Fruit fly (Drosophila melanogaster) whole organism, embryonic: ENCODE measurements around the gene Apoltp.

Source experiments
- Adf1 ChIP-seq: fragments of 200-800 bp; sonication (Bioruptor generic); IDR thresholded peaks from 2 replicates; pipeline ENCODE4 v1.3.6; 2022; ENCODE audit warnings: missing biosample characterization, missing genetic modification characterization
- Bdp1 ChIP-seq: fragments of 200-800 bp; sonication (Bioruptor generic); optimal IDR thresholded peaks from 3 replicates; lab custom pipeline; 2016; ENCODE audit warnings: missing biosample characterization, missing genetic modification characterization
- CG12071 ChIP-seq: fragments of 200-800 bp; sonication (Bioruptor generic); optimal IDR thresholded peaks from 3 replicates; lab custom pipeline; 2018; ENCODE audit warnings: missing biosample characterization, mild to moderate bottlenecking, missing genetic modification characterization
- CG13624 ChIP-seq: fragments of 200-800 bp; sonication (Bioruptor generic); optimal IDR thresholded peaks from 2 replicates; lab custom pipeline; 2016; ENCODE audit warnings: missing biosample characterization, missing genetic modification characterization
- CG14710 ChIP-seq: fragments of 200-800 bp; sonication (Bioruptor generic); optimal IDR thresholded peaks from 3 replicates; lab custom pipeline; 2019; ENCODE audit warnings: missing biosample characterization, mild to moderate bottlenecking, missing genetic modification characterization, moderate library complexity
- CG1529 ChIP-seq: fragments of 200-800 bp; sonication (Bioruptor generic); optimal IDR thresholded peaks from 3 replicates; lab custom pipeline; 2018; ENCODE audit warnings: missing biosample characterization, missing genetic modification characterization
- CG15514 ChIP-seq: fragments of 200-800 bp; sonication (Bioruptor generic); optimal IDR thresholded peaks from 3 replicates; lab custom pipeline; 2017; ENCODE audit warnings: missing biosample characterization, missing genetic modification characterization, mild to moderate bottlenecking, moderate library complexity, missing genetic modification reagents
- CG1603 ChIP-seq: fragments of 200-800 bp; sonication (Bioruptor generic); optimal IDR thresholded peaks from 2 replicates; lab custom pipeline; 2019; ENCODE audit warnings: missing biosample characterization, mild to moderate bottlenecking, missing genetic modification characterization, moderate library complexity
- CG18764 ChIP-seq: fragments of 200-800 bp; sonication (Bioruptor generic); optimal IDR thresholded peaks from 3 replicates; lab custom pipeline; 2016; ENCODE audit warnings: missing biosample characterization, missing genetic modification characterization
- CG2129 ChIP-seq: fragments of 200-800 bp; sonication (Bioruptor generic); IDR thresholded peaks from 2 replicates; pipeline ENCODE4 v1.3.6; 2022; ENCODE audit warnings: missing biosample characterization, missing genetic modification characterization; ENCODE audit not compliant: partially characterized antibody
- CG30020 ChIP-seq: fragments of 200-800 bp; optimal IDR thresholded peaks from 2 replicates; lab custom pipeline; 2019; ENCODE audit warnings: missing biosample characterization, mild to moderate bottlenecking, missing genetic modification characterization, moderate library complexity
- CG3065 ChIP-seq: fragments of 200-800 bp; sonication (Bioruptor generic); optimal IDR thresholded peaks from 2 replicates; lab custom pipeline; 2016; ENCODE audit warnings: missing biosample characterization, missing genetic modification characterization
- CG32532 ChIP-seq: fragments of 200-800 bp; sonication (Bioruptor generic); IDR thresholded peaks from 2 replicates; pipeline ENCODE4 v1.3.6; 2022; ENCODE audit warnings: missing biosample characterization, missing genetic modification characterization
- CG32772 ChIP-seq: fragments of 200-800 bp; sonication (Bioruptor generic); IDR thresholded peaks from 2 replicates; pipeline ENCODE4 v1.3.6; 2022; ENCODE audit warnings: missing biosample characterization, missing genetic modification characterization
- CG4360 ChIP-seq: fragments of 200-800 bp; sonication (Bioruptor generic); IDR thresholded peaks from 2 replicates; pipeline ENCODE4 v1.3.6; 2022; ENCODE audit warnings: missing biosample characterization, missing genetic modification characterization
- CG4730 ChIP-seq: fragments of 200-800 bp; sonication (Bioruptor generic); IDR thresholded peaks from 2 replicates; pipeline ENCODE4 v1.3.6; 2022; ENCODE audit warnings: missing biosample characterization, missing genetic modification characterization
- CG5180 ChIP-seq: fragments of 200-800 bp; sonication (Bioruptor generic); optimal IDR thresholded peaks from 3 replicates; lab custom pipeline; 2017; ENCODE audit warnings: missing biosample characterization, missing genetic modification characterization, mild to moderate bottlenecking, moderate library complexity, missing genetic modification reagents
- CG6683 ChIP-seq: fragments of 200-800 bp; sonication (Bioruptor generic); optimal IDR thresholded peaks from 2 replicates; lab custom pipeline; 2017; ENCODE audit warnings: missing biosample characterization, mild to moderate bottlenecking, missing genetic modification characterization, missing genetic modification reagents
- CG6791 ChIP-seq: fragments of 200-800 bp; sonication (Bioruptor generic); IDR thresholded peaks from 3 replicates; pipeline ENCODE4 v1.3.6; 2022; ENCODE audit warnings: missing biosample characterization, missing genetic modification characterization; ENCODE audit not compliant: partially characterized antibody
- CG7271 ChIP-seq: fragments of 200-800 bp; sonication (Bioruptor generic); optimal IDR thresholded peaks from 2 replicates; lab custom pipeline; 2018; ENCODE audit warnings: missing biosample characterization, mild to moderate bottlenecking, missing genetic modification characterization, moderate library complexity
- CG8290 ChIP-seq, 3 experiments: fragments of 200-800 bp; sonication (Bioruptor generic); optimal IDR thresholded peaks; 2 replicates each; lab custom pipeline; 2016 to 2019; ENCODE audit warnings: missing biosample characterization in 3 of 3, missing genetic modification characterization in 3 of 3, mild to moderate bottlenecking in 2 of 3, moderate library complexity in 1 of 3
- CG8388 ChIP-seq: fragments of 200-800 bp; sonication (Bioruptor generic); optimal IDR thresholded peaks from 2 replicates; lab custom pipeline; 2019; ENCODE audit warnings: missing biosample characterization, mild to moderate bottlenecking, missing genetic modification characterization, moderate library complexity
- CG8924 ChIP-seq: fragments of 200-800 bp; optimal IDR thresholded peaks from 3 replicates; lab custom pipeline; 2019; ENCODE audit warnings: missing biosample characterization, mild to moderate bottlenecking, missing genetic modification characterization, moderate library complexity
- CG9215 ChIP-seq: fragments of 200-800 bp; sonication (Bioruptor generic); IDR thresholded peaks from 2 replicates; pipeline ENCODE4 v1.3.6; 2022; ENCODE audit warnings: missing biosample characterization, missing genetic modification characterization
- E2f1 ChIP-seq: fragments of 200-800 bp; sonication (Bioruptor generic); IDR thresholded peaks from 2 replicates; pipeline ENCODE4 v1.3.6; 2022; ENCODE audit warnings: missing biosample characterization, missing genetic modification characterization
- E2f2 ChIP-seq: fragments of 200-800 bp; sonication (Bioruptor generic); IDR thresholded peaks from 2 replicates; pipeline ENCODE4 v1.3.6; 2022; ENCODE audit warnings: missing biosample characterization, missing genetic modification characterization
- HmgZ ChIP-seq: fragments of 200-800 bp; sonication (Bioruptor generic); optimal IDR thresholded peaks from 2 replicates; lab custom pipeline; 2018; ENCODE audit warnings: missing biosample characterization, mild to moderate bottlenecking, missing genetic modification characterization
- Meics ChIP-seq: fragments of 200-800 bp; sonication (Bioruptor generic); optimal IDR thresholded peaks from 2 replicates; lab custom pipeline; 2017; ENCODE audit warnings: missing biosample characterization, mild to moderate bottlenecking, missing genetic modification characterization
- NFAT ChIP-seq: fragments of 200-800 bp; sonication (Bioruptor generic); IDR thresholded peaks from 2 replicates; pipeline ENCODE4 v1.3.6; 2022; ENCODE audit warnings: missing biosample characterization, missing genetic modification characterization
- Scr ChIP-seq: fragments of 200-800 bp; sonication (Bioruptor generic); IDR thresholded peaks from 2 replicates; pipeline ENCODE4 v1.3.6; 2022; ENCODE audit warnings: missing biosample characterization, missing genetic modification characterization; ENCODE audit not compliant: partially characterized antibody
- Xbp1 ChIP-seq: fragments of 200-800 bp; sonication (Bioruptor generic); optimal IDR thresholded peaks from 3 replicates; lab custom pipeline; 2016; ENCODE audit warnings: missing biosample characterization, mild to moderate bottlenecking, missing genetic modification characterization
- bcd ChIP-seq: fragments of 200-800 bp; sonication (Bioruptor generic); optimal IDR thresholded peaks from 2 replicates; lab custom pipeline; 2017; ENCODE audit warnings: missing biosample characterization, mild to moderate bottlenecking, missing genetic modification characterization
- chif ChIP-seq, 2 experiments: fragments of 200-800 bp; sonication (Bioruptor generic); optimal IDR thresholded peaks; 3 replicates each; lab custom pipeline; 2016; ENCODE audit warnings: missing biosample characterization in 2 of 2, missing genetic modification characterization in 2 of 2
- chinmo ChIP-seq: fragments of 200-800 bp; sonication (Bioruptor generic); IDR thresholded peaks from 4 replicates; pipeline ENCODE4 v1.3.6; 2022; ENCODE audit warnings: missing biosample characterization, missing genetic modification characterization; ENCODE audit not compliant: partially characterized antibody
- dimm ChIP-seq: fragments of 200-800 bp; sonication (Bioruptor generic); IDR thresholded peaks from 2 replicates; pipeline ENCODE4 v1.3.6; 2022; ENCODE audit warnings: missing biosample characterization, missing genetic modification characterization
- ems ChIP-seq: fragments of 200-800 bp; sonication (Bioruptor generic); optimal IDR thresholded peaks from 3 replicates; lab custom pipeline; 2016; ENCODE audit warnings: missing biosample characterization, missing genetic modification characterization
- gce ChIP-seq: fragments of 200-800 bp; sonication (Bioruptor generic); IDR thresholded peaks from 3 replicates; pipeline ENCODE4 v1.3.6; 2022; ENCODE audit warnings: missing biosample characterization, missing genetic modification characterization
- hbn ChIP-seq: fragments of 200-800 bp; sonication (Bioruptor generic); IDR thresholded peaks from 2 replicates; pipeline ENCODE4 v1.3.6; 2022; ENCODE audit warnings: missing biosample characterization, missing genetic modification characterization; ENCODE audit not compliant: partially characterized antibody
- lab ChIP-seq: fragments of 200-800 bp; sonication (Bioruptor generic); optimal IDR thresholded peaks from 3 replicates; lab custom pipeline; 2017; ENCODE audit warnings: missing biosample characterization, missing genetic modification characterization, mild to moderate bottlenecking, moderate library complexity, missing genetic modification reagents
- mld ChIP-seq: fragments of 200-800 bp; sonication (Bioruptor generic); IDR thresholded peaks from 3 replicates; pipeline ENCODE4 v1.3.6; 2022; ENCODE audit warnings: missing biosample characterization, missing genetic modification characterization; ENCODE audit not compliant: partially characterized antibody
- odd ChIP-seq: fragments of 200-800 bp; sonication (Bioruptor generic); optimal IDR thresholded peaks from 2 replicates; lab custom pipeline; 2017; ENCODE audit warnings: missing biosample characterization, mild to moderate bottlenecking, missing genetic modification characterization
- onecut ChIP-seq: fragments of 200-800 bp; sonication (Bioruptor generic); IDR thresholded peaks from 2 replicates; pipeline ENCODE4 v1.3.6; 2022; ENCODE audit warnings: missing biosample characterization, missing genetic modification characterization
- pita ChIP-seq: fragments of 200-800 bp; sonication (Bioruptor generic); optimal IDR thresholded peaks from 2 replicates; lab custom pipeline; 2017; ENCODE audit warnings: missing biosample characterization, mild to moderate bottlenecking, missing genetic modification characterization
- sens ChIP-seq: fragments of 200-800 bp; sonication (Bioruptor generic); peaks from one replicate; lab custom pipeline; 2016; ENCODE audit warnings: missing biosample characterization, missing genetic modification characterization
- seq ChIP-seq: fragments of 200-800 bp; sonication (Bioruptor generic); IDR thresholded peaks from 2 replicates; pipeline ENCODE4 v1.3.6; 2022; ENCODE audit warnings: missing biosample characterization, missing genetic modification characterization
- tup ChIP-seq: fragments of 200-800 bp; sonication (Bioruptor generic); optimal IDR thresholded peaks from 2 replicates; lab custom pipeline; 2016; ENCODE audit warnings: missing biosample characterization, mild to moderate bottlenecking, missing genetic modification characterization, moderate library complexity
- vnd ChIP-seq: fragments of 200-800 bp; sonication (Bioruptor generic); IDR thresholded peaks from 3 replicates; pipeline ENCODE4 v1.3.6; 2022; ENCODE audit warnings: missing biosample characterization, missing genetic modification characterization; ENCODE audit not compliant: partially characterized antibody
- wek ChIP-seq: fragments of 200-800 bp; sonication (Bioruptor generic); optimal IDR thresholded peaks from 3 replicates; lab custom pipeline; 2018; ENCODE audit warnings: missing biosample characterization, mild to moderate bottlenecking, missing genetic modification characterization, moderate library complexity
- zen2 ChIP-seq: fragments of 200-800 bp; sonication (Bioruptor generic); IDR thresholded peaks from 3 replicates; pipeline ENCODE4 v1.3.6; 2022; ENCODE audit warnings: missing biosample characterization, missing genetic modification characterization; ENCODE audit not compliant: partially characterized antibody

The Apoltp gene

DNA sequence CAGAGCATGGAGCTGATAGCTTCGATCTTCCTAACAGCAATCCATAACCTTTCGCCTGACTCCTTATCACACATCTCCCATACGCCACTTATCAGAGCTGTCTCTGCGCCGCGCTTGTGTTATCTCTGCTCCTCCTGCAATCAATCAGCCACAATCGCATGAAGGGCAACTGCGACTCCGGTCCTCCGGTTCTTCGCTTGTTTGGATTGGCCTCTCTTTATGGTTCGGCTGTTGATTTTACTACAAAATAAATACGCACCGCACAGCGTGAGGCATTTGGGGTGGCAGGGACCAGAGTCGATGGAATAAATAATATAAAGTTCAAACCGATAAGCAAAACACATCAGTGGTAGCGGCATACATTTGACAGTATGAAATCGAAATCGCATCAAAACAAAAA, 881 bp upstream of the Apoltp start (continued):
- TF ChIP-seq CG6791, result no peak
- peak; percentile 53; the same call in 1 of the 2 replicates for TF ChIP-seq dimm
- TF ChIP-seq CG13624, result no peak
- TF ChIP-seq Bdp1, result peak; percentile 52
- peak; percentile 24 for TF ChIP-seq CG5180
- TF ChIP-seq HmgZ (tag; lab: Kevin White, UChicago), result no peak
- peak; percentile 52; the same call in 1 of the 2 replicates for TF ChIP-seq E2f1 (GFP tag; lab: Robert Waterston, UW)
- TF ChIP-seq tup (GFP tag; lab: Kevin White, UChicago), result peak; percentile 48
- no peak for TF ChIP-seq zen2 (GFP tag; lab: Robert Waterston, UW)
- TF ChIP-seq pita (GFP tag; lab: Kevin White, UChicago), result no peak
- no peak for TF ChIP-seq CG32532 (GFP tag; lab: Robert Waterston, UW)
- TF ChIP-seq E2f2 (GFP tag; lab: Robert Waterston, UW), result peak; percentile 14
- peak; percentile 61 for TF ChIP-seq CG12071 (GFP tag; lab: Kevin White, UChicago)
- no peak for TF ChIP-seq CG30020 (tag; lab: Kevin White, UChicago)
- peak; percentile 67; the same call in 1 of the 3 replicates for TF ChIP-seq gce (GFP tag; lab: Robert Waterston, UW)
- peak; percentile 75 for TF ChIP-seq CG14710
- TF ChIP-seq CG7271, result peak; percentile 21
- TF ChIP-seq CG4360, result peak; percentile 66
- peak; percentile 39 for TF ChIP-seq odd (GFP tag; lab: Kevin White, UChicago)
- TF ChIP-seq sens (GFP tag; lab: Kevin White, UChicago), result peak; percentile 95
- peak; percentile 78 for TF ChIP-seq onecut
- TF ChIP-seq CG4730 (GFP tag; lab: Robert Waterston, UW), result peak; percentile 45; the same call in 1 of the 2 replicates
- peak; percentile 62 for TF ChIP-seq CG8290 (GFP tag; optimal IDR thresholded peaks at IDR 0.05; lab: Kevin White, UChicago)
- peak in 1 of 2 experiments; percentile 49 for TF ChIP-seq CG8290 (tag; optimal IDR thresholded peaks at IDR 0.05; lab: Kevin White, UChicago)
- no peak; the same call in 1 of the 2 replicates for TF ChIP-seq seq (GFP tag; lab: Robert Waterston, UW)
- peak; percentile 57 for TF ChIP-seq wek (GFP tag; lab: Kevin White, UChicago)
- peak; percentile 10 to 41 for TF ChIP-seq chif (GFP tag; optimal IDR thresholded peaks at IDR 0.05; lab: Kevin White, UChicago)
- peak; percentile 33 for TF ChIP-seq CG18764
- no peak for TF ChIP-seq CG2129
- TF ChIP-seq CG9215 (GFP tag; lab: Robert Waterston, UW), result no peak
- TF ChIP-seq mld (GFP tag; lab: Robert Waterston, UW), result no peak
- TF ChIP-seq Adf1 (GFP tag; lab: Robert Waterston, UW), result no peak
- TF ChIP-seq CG15514 (GFP tag; lab: Kevin White, UChicago), result peak; percentile 17
- TF ChIP-seq Scr (GFP tag; lab: Robert Waterston, UW), result no peak
- TF ChIP-seq Xbp1, result no peak
- TF ChIP-seq bcd (GFP tag; lab: Kevin White, UChicago), result peak; percentile 66
- peak; percentile 22 for TF ChIP-seq ems (GFP tag; lab: Kevin White, UChicago)
- peak; percentile 74 for TF ChIP-seq CG1603 (tag; lab: Kevin White, UChicago)
- TF ChIP-seq lab (GFP tag; lab: Kevin White, UChicago), result peak; percentile 80
- TF ChIP-seq CG32772 (GFP tag; lab: Robert Waterston, UW), result no peak
- peak; percentile 31 for TF ChIP-seq CG8924 (tag; lab: Kevin White, UChicago)
- peak; percentile 14 for TF ChIP-seq CG3065 (GFP tag; lab: Kevin White, UChicago)
- TF ChIP-seq NFAT (GFP tag; lab: Robert Waterston, UW), result 0 out of 2 replicates have a peak, but pooled peaks have one; percentile 36
- no peak for TF ChIP-seq CG8388 (GFP tag; lab: Kevin White, UChicago)
- no peak for TF ChIP-seq vnd (GFP tag; lab: Robert Waterston, UW)
- no peak for TF ChIP-seq CG6683 (GFP tag; lab: Kevin White, UChicago)
- TF ChIP-seq hbn (GFP tag; lab: Robert Waterston, UW), result no peak
- peak; percentile 9 for TF ChIP-seq Meics (GFP tag; lab: Kevin White, UChicago)
- TF ChIP-seq chinmo (GFP tag; lab: Robert Waterston, UW), result no peak
- TF ChIP-seq CG1529, result peak; percentile 41
